Worm (Caenorhabditis elegans) whole organism, L4 larva: ENCODE data around the gene C46C2.7.

ENCODE experiments used
- R02D3.7 ChIP-seq: fragments of 150-350 bp; sonication (generic microtip); optimal IDR thresholded peaks from 3 replicates; lab custom pipeline; 2014; ENCODE audit warnings: missing biosample characterization, missing genetic modification characterization
- aly-2 ChIP-seq: sonication (generic microtip); optimal IDR thresholded peaks from 2 replicates; lab custom pipeline; 2018; ENCODE audit warnings: missing biosample characterization, missing genetic modification characterization
- hlh-11 ChIP-seq: fragments of 200-800 bp; sonication (Bioruptor generic); optimal IDR thresholded peaks from 2 replicates; lab custom pipeline; 2018; ENCODE audit warnings: mild to moderate bottlenecking, missing genetic modification characterization, missing compliant biosample characterization
- lin-13 ChIP-seq: fragments of 150-350 bp; optimal IDR thresholded peaks from 2 replicates; lab custom pipeline; 2014; ENCODE audit warnings: missing biosample characterization, missing genetic modification reagents, missing genetic modification characterization
- mxl-3 ChIP-seq: fragments of 200-800 bp; sonication (Bioruptor generic); optimal IDR thresholded peaks from 2 replicates; lab custom pipeline; 2018; ENCODE audit warnings: mild to moderate bottlenecking, missing genetic modification characterization, missing compliant biosample characterization
- pha-4 ChIP-seq, 2 experiments: fragments of 150-350 bp in 1 of 2; fragments of 200-800 bp in 1 of 2; sonication (Bioruptor generic) in 1 of 2; IDR thresholded peaks in 1 of 2; optimal IDR thresholded peaks in 1 of 2; 2 replicates each; pipeline versions ENCODE4 v1.3.6 to Lab custom; 2014 to 2022; ENCODE audit warnings: missing genetic modification characterization in 2 of 2, missing genetic modification reagents in 2 of 2, missing biosample characterization in 1 of 2, missing compliant biosample characterization in 1 of 2
- tag-97 ChIP-seq: fragments of 200-800 bp; sonication (Bioruptor generic); IDR thresholded peaks from 2 replicates; pipeline ENCODE4 v1.3.6; 2022; ENCODE audit warnings: missing genetic modification characterization, missing compliant biosample characterization
- zag-1 ChIP-seq: fragments of 150-350 bp; optimal IDR thresholded peaks from 2 replicates; lab custom pipeline; 2014; ENCODE audit warnings: missing biosample characterization, missing genetic modification characterization

DNA sequence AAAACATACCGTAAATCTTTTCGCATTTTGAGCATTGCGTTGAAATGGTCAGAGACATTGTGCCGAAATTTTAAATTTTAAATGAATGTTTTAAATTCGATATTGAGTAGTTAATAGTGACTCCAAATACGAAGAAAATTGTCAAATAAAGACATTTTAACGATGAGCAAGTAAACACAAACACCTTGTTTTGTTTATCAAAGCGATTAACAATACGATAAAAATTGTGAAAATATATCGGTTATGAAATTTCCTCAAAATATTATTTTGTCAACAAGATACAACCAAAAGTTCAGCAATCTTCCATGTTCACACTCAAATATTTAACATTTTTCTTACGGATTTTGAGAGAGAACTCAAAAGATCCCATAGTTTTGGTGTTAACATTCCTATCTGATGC lies 40.4 kb upstream of the C46C2.7 start, which contains the start of gene F23B2.10:
- TF ChIP-seq lin-13 (GFP tag; lab: Kevin White, UChicago) = no peak
- no peak for TF ChIP-seq pha-4 (GFP tag; IDR thresholded peaks at IDR 0.05; lab: Robert Waterston, UW)
- no peak for TF ChIP-seq pha-4 (tag; optimal IDR thresholded peaks at IDR 0.05; lab: Kevin White, UChicago)
- TF ChIP-seq tag-97 (GFP tag; lab: Robert Waterston, UW) = no peak
- TF ChIP-seq aly-2 (tag; lab: Kevin White, UChicago) = no peak
- TF ChIP-seq hlh-11 (tag; lab: Kevin White, UChicago) = no peak
- no peak for TF ChIP-seq mxl-3 (GFP tag; lab: Kevin White, UChicago)
- TF ChIP-seq zag-1 (tag; lab: Kevin White, UChicago) = no peak
- no peak for TF ChIP-seq R02D3.7
